Worm (Caenorhabditis elegans): Measurements from ENCODE around the gene ZK105.11.

DNA sequence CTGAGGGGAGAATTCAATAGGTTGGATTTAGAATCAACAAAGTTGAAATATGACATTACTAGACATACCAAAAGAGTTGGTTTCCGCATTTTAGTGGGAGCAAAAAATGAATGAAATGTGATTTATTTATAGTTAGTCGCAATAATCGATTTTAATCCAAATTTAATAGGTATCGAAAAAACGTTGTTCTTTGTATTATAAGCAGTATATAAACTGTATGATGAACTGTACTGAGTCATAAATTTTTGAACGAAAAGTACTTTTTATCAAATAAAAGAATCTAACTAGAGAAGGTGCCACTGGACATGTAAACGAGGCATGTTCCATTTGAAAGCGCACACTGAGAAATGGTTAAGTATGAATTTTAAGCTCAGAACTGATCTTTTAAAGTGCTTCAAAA is 18.5 kb downstream of the ZK105.11 start, which contains the start of gene C12D5.9:
- TF ChIP-seq ama-1 (optimal IDR thresholded peaks at IDR 0.05) (no peak), elt-1 (tag; optimal IDR thresholded peaks at IDR 0.05) (no peak), nhr-25 (tag; optimal IDR thresholded peaks at IDR 0.05) (no peak), nhr-21 (tag; optimal IDR thresholded peaks at IDR 0.05) (no peak), ceh-16 (tag; optimal IDR thresholded peaks at IDR 0.05) (no peak), nhr-23 (tag; optimal IDR thresholded peaks at IDR 0.05) (no peak), ztf-11 (tag; optimal IDR thresholded peaks at IDR 0.05) (no peak)

Data from whole organism, L2 larva.